Worm (Caenorhabditis elegans) whole organism, early embryonic: ENCODE data around the gene C04A2.15.

ENCODE experiments used
- ama-1 ChIP-seq: fragments of 150-350 bp; optimal IDR thresholded peaks from 2 replicates; lab custom pipeline; 2014
- hmg-4 ChIP-seq: fragments of 200-800 bp; sonication (Bioruptor generic); optimal IDR thresholded peaks from 2 replicates; lab custom pipeline; 2018; ENCODE audit warnings: mild to moderate bottlenecking, missing genetic modification characterization, missing compliant biosample characterization
- hnd-1 ChIP-seq: sonication (generic microtip); optimal IDR thresholded peaks from 2 replicates; lab custom pipeline; 2016; ENCODE audit warnings: missing genetic modification characterization, missing compliant biosample characterization
- pes-1 ChIP-seq: fragments of 200-800 bp; sonication (Bioruptor generic); IDR thresholded peaks from 2 replicates; pipeline ENCODE4 v1.3.6; 2022; ENCODE audit warnings: missing genetic modification reagents, missing genetic modification characterization, missing compliant biosample characterization
- sea-1 ChIP-seq: fragments of 200-800 bp; sonication (Bioruptor generic); conservative IDR thresholded peaks from 2 replicates; pipeline ENCODE4 v1.3.6; 2022; ENCODE audit warnings: missing genetic modification characterization, missing compliant biosample characterization

DNA sequence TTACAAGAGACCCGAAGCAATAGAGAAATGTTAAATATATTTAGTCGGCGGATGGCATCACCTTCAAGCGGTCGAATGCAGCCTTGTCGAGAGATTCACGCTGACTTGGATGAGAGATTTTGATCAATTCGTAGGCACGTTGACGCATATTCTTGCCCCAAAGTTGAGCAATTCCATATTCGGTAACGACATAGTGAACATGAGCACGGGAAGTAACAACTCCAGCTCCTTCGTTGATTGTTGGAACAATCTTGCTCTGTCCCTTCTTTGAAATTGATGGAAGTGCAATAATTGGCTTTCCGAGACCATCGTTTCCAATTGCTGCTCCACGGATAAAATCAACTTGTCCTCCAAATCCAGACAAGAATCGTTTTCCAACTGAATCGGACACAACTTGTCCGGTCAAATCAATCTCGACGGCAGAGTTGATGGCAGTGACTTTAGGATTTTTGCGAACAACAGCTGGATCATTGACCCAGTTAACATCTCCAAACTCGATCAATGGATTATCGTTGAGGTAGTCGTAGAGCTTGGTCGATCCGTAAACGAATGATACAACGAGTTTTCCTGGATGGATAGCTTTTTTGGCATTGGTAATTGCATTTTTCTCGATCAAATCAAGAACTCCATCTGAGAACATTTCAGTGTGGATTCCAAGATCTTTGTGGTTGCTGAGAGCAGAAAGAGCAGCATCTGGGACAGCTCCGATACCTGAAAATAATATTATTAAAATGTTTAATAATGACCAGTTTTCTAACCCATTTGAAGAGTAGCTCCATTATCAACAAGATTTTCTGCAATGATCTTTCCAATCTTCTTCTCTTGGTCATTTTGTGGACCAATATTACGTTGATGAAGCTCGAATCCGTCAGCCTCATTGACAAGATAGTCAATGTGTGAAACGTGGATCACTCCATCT, 36.9 kb downstream of the C04A2.15 start:
- TF ChIP-seq ama-1 (lab: Kevin White, UChicago) = no peak
- TF ChIP-seq hnd-1 (tag; lab: Kevin White, UChicago) = no peak
- no peak for TF ChIP-seq sea-1 (GFP tag; lab: Robert Waterston, UW)
- TF ChIP-seq hmg-4 (GFP tag; lab: Kevin White, UChicago) = no peak
- no peak for TF ChIP-seq pes-1 (GFP tag; lab: Robert Waterston, UW)
